Fruit fly (Drosophila melanogaster): ENCODE data around the gene skl.

The skl gene

dm6 chr3L:18401884-18402627 lies 37.7 kb downstream of the skl start:
- TF ChIP-seq CG8478 (optimal IDR thresholded peaks at IDR 0.05) (no peak), CTCF (optimal IDR thresholded peaks at IDR 0.05) (no peak)

- TF ChIP-seq CG8478 (optimal IDR thresholded peaks at IDR 0.05) (no peak), CTCF (optimal IDR thresholded peaks at IDR 0.05) (no peak)
Measured at dm6 chr3L:18400010-18400470, 39.7 kb downstream of the skl start.

- no peak for TF ChIP-seq CG8478 (optimal IDR thresholded peaks at IDR 0.05)
- TF ChIP-seq CTCF (optimal IDR thresholded peaks at IDR 0.05) = no peak
Measured at dm6 chr3L:18398264-18398735, 41.4 kb downstream of the skl start, which contains the start of gene rpr. rpr (minus strand) TSS chr3L:18398435.

Measured in S2 (cell line).